Fruit fly (Drosophila melanogaster): ENCODE data around the gene Mst87F.

DNA sequence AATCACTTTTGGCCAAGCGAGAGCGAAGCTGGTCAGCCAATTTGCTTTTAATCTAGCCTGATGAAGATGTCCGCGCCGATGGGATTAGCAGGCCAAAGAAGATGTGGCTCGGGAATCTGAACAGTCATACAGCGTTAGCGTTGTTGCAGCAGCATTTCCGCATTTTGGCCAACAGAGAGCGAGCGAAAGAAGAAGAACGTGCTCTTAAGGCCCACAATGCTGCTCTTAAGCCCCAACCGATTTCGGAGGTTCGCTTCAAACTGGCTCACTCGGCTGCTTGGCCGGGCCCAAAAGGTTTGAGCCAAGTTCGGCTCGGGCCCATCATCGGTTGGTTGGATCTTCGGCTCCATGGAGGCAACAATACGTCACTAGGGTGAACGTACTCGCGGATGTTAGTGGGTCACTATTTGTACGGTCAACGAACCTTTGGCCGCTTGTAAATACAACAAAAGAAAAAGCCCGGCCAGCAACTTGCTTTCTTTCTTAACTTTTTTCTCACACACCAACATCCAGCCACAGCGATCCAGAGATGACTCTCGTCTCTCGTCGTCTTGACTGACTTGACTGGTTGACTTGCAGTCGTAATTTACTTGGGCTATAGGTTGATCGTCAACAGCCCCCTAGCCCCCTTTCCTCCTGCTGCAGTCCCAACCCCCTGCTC, 38.1 kb downstream of the Mst87F start:
- no peak for TF ChIP-seq ey (GFP tag; optimal IDR thresholded peaks at IDR 0.05)
- TF ChIP-seq h (GFP tag; optimal IDR thresholded peaks at IDR 0.05) = no peak
- TF ChIP-seq Dfd (GFP tag; optimal IDR thresholded peaks at IDR 0.05) = no peak
- no peak for TF ChIP-seq OdsH (GFP tag; optimal IDR thresholded peaks at IDR 0.05)
